Worm (Caenorhabditis elegans): ENCODE measurements around the gene Y51H4A.941.
"Not testable (repeated sequence)": the region's sequence is repeated elsewhere in the genome, so short reads cannot be mapped to it uniquely, and the experiment has no call there.

Y51H4A.941 gene

DNA sequence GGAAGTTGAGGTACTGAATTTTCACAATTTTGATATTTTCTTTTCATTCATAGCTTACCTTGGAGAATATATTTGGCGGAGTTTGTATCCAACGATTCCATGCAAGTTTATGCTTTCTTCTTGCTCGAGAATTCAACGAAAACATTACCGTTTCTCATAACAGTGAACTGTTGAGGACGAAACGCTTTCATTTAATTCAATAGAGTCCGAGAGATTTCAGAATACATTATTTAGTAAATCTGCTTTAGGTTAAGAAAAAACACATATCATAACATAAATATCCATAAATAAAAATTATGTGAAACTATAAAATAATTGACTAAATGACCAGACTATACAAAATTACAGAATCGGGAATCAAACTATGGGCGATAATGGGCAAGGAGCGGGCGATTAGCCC, at the start of gene Y51H4A.941:
TSS of gene Y51H4A.941 (minus strand) at position 101 of the 400 bp plus-strand sequence.
- TF ChIP-seq unc-62 (GFP tag; optimal IDR thresholded peaks at IDR 0.05): no peak

DNA sequence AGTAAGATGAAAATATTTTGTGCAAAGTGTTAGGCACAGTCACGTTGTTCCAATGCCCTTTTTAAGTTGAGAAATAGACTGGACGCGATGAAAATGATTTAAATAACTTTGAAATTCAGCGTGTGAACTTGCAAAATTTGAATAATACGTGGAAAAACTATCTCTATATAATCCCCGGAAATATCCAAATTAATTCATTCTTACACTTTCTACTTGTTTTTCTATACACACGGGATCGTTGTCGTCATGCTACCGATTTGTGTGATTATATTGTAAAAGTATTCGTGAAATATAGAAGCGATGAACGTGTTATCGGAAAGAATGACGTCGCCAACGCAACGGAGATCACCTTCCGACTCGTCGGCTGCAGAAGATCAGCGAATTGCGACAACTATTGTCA, 49.1 kb upstream of the Y51H4A.941 start, which contains the start of gene Y43D4A.1:
TSS of gene Y43D4A.1 (plus strand) at position 301 of the 400 bp plus-strand sequence.
- no peak for TF ChIP-seq unc-62 (GFP tag; optimal IDR thresholded peaks at IDR 0.05)

DNA sequence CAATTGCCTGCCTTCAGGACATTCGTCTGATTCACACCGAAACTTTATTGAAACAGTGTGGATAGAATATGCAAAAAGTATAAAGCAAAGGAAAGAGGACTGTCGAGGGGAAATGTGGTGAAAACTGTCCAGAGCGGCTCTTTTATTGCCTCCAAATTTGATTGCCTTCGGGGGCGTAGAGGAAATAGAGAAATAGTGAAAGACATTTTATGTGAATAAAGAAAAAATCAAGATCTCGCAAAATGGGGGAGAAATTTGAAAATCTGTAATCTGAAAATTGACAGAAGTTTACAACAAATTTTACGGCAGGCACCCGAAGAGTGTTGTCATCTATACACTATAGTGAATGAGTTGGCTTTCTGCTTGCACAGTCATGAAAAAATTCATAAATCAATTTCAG, 46.3 kb upstream of the Y51H4A.941 start, which contains the start of gene Y51H4A.24:
TSS of gene Y51H4A.24 (minus strand) at position 101 of the 400 bp plus-strand sequence.
- TF ChIP-seq unc-62 (GFP tag; optimal IDR thresholded peaks at IDR 0.05): no peak

DNA sequence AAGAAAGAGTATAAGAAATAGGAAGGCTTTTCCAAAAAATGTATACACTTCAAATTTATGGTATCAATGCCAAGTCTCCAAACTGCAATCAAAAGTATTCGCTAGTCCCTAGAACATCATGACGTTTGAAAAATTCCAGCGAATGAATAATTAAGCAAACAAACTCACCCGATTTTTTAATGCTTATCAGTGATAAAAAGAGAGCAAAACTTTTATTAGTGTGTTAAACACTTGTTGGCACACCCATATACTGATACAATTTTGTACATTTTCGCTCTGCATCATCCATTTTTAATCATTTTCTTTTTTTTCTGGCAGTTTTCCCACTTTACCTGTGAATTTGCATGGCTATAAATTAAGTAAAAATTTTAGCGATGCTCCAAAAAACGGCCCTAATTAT, 41.5 kb upstream of the Y51H4A.941 start, which contains the start of gene Y51H4A.25:
TSS of gene Y51H4A.25 (plus strand) at position 373 of the 400 bp plus-strand sequence.
- TF ChIP-seq unc-62 (GFP tag; optimal IDR thresholded peaks at IDR 0.05): no peak

DNA sequence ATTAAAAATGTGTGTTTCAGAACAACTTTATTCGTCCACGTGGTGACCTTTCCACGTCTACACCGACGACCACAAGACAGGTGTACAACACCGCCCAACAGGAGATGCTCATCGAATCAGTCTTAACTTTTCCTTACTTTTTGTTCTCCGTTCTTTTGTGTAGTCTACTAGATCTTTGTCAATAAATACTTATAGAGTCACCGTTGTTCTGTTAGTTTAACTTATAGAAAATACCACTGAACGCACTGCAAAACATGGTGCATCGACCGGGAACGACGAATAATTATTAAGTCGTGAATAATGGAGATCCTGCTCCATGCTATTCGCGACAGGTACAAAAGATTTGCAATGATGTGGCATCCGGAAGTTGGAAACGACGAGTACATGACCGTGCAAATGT, 28.1 kb upstream of the Y51H4A.941 start, which contains the start of gene Y51H4A.23:
TSS of gene Y51H4A.23 (plus strand) at position 301 of the 400 bp plus-strand sequence.
- not testable (repeated sequence) for TF ChIP-seq unc-62 (GFP tag; optimal IDR thresholded peaks at IDR 0.05)

DNA sequence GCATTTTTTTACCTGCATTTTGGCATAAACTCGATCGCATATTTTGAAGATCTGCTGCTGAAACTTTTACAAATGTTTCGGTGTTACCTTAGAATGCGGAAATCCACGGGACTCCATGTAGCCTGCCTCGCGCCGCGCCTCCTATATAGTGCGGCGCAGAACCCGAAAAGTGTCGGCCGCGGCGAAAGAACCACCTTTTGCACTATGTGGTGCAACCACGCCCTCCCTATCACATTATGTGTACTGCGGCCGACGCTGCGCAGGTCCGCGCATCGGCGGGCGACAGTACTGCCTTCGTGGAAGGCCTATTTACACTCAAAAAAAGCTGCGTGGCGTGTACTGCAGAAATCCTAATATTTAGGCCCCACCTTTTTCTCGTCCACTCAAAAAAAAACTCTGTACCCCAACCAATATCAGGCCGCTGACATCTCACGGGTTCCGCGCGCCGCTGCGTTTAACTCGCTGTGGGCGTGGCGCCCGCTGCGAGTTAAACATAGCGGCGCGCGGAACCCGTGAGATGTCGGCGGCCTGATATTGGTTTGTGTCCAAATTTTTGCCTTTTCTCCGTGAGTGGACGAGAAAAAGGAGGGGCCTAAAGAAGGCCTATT, 27.6 kb upstream of the Y51H4A.941 start:
- TF ChIP-seq unc-62 (GFP tag; optimal IDR thresholded peaks at IDR 0.05): no peak

DNA sequence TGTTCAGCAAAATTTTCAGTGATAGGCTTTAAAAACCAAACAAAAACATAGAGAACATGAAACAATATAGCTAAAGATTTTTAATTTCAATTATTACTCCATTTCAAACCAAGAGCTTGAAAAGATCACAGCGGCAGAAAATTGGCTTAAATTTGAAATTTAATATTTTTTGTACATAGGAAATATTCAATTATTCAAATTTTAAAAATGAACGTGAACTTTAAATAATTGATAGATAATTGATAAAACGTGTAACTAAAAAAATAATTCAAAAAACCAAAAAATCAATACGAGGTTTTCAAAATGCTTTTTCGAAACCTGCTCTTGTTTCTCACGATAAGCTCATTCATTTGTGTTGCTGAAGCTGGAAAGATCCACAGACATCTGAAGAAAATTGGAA, 25.9 kb upstream of the Y51H4A.941 start, which contains the start of gene Y51H4A.22:
TSS of gene Y51H4A.22 (plus strand) at position 301 of the 400 bp plus-strand sequence.
- TF ChIP-seq unc-62 (GFP tag; optimal IDR thresholded peaks at IDR 0.05): no peak

DNA sequence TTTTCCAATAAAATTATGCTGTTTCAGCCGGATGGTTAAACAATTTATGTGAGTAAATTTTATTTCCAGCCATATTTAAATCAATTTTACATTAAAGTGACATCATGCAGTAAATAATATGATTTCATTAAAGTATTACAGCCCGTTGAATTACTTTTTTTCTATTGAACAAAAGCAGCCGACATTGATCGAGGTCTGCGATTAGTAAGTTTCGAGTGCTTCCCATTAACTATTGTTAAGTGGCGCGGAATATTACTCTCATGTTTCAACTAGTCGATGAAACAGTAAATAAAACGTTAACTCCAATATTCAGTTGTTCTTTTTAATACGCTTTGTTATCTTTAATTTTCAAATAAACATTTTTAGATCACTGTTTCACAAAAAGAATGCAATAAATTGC, 24.2 kb upstream of the Y51H4A.941 start:
- TF ChIP-seq unc-62 (GFP tag; optimal IDR thresholded peaks at IDR 0.05): no peak

DNA sequence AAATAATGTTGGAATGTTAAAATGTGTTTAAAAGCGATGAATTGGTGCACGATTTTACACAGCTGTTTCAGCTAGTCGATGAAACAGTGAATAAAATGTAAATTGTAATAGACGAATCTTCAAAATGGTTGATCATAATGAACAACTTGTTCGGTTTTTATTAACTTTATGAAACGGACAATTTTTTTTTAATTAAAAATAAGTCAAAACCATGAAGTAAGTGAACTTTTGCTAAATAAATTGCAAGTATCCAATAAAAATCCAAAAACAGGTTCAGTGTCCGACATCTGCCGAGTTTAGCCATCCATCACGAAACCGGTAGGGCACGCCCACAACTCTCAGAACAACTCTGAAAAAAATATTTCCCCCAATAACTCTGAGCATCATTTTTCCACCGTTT, 15.8 kb upstream of the Y51H4A.941 start:
- TF ChIP-seq unc-62 (GFP tag; optimal IDR thresholded peaks at IDR 0.05): no peak

DNA sequence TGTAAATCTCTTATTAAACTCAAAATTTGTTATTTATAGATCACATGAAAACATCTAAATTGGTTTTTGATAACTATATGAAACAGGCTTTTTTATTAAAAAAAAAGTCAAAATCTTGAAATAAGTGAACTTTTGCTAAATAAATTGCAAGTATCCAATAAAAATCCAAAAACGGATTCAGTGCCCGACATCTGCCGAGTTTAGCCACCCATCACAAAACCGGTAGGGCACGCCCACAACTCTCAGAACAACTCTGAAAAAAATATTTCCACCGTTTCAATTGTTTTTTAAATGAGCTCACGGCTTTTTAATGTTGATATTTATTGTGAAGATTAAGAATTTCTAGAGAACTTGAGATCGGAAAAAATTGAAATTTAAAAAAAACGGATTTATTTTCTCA, 15.2 kb upstream of the Y51H4A.941 start:
- no peak for TF ChIP-seq unc-62 (GFP tag; optimal IDR thresholded peaks at IDR 0.05)

DNA sequence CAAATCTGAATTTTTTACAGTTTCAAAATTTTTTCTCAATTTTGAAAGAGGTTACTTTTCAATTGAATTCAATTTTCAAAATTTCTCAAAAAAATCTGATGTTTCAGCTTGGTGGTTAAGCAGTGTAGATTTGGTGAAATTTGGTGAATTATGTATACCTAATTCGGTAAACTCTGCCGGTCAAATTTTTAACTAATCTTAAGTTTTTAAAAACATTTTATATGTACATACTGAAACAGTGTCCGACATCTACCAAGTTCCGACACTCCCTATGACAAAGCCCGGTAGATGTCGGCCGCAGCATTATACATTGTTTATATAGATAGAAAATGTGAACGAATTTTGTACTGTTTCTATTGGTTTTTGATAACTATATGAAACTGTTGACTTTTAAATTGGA, 12.5 kb upstream of the Y51H4A.941 start:
- TF ChIP-seq unc-62 (GFP tag; optimal IDR thresholded peaks at IDR 0.05): no peak

DNA sequence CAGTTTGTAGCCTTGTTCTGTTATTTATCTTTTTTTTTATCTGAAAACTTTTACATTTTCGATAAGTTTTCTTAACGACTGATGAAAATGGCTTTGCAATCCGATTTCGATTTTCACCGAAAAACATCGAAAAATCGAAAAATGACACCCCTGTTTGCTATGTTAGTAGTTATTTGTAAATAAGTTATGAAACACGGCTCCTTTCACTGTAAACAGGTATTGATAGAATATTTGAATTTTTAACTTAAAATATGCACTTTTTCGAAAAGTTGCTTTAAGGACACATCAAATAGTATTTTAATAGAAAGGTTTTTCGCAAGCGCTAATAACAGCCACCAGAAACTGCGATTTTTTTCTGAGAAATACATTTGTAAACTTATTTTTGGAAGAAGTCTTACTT, 2.0 kb upstream of the Y51H4A.941 start:
- no peak for TF ChIP-seq unc-62 (GFP tag; optimal IDR thresholded peaks at IDR 0.05)

DNA sequence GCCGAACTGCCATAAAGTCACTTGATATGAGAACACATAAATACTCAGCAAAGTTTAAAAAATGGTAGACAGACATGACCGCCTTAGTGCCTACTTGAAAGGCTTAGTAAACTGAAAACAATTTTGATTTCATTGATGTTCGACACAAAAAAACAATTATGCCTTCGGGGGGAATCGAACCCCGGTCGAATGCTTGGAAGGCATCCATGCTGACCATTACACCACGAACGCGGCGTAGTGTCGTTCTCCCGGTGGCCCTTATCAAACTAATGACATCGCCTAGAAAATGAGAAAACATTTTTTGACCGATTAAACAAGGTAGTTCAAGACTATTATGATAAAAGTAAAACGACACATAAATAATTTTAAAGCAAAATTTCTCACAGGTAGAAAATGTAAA, 10.2 kb downstream of the Y51H4A.941 start:
- no peak for TF ChIP-seq unc-62 (GFP tag; optimal IDR thresholded peaks at IDR 0.05)

DNA sequence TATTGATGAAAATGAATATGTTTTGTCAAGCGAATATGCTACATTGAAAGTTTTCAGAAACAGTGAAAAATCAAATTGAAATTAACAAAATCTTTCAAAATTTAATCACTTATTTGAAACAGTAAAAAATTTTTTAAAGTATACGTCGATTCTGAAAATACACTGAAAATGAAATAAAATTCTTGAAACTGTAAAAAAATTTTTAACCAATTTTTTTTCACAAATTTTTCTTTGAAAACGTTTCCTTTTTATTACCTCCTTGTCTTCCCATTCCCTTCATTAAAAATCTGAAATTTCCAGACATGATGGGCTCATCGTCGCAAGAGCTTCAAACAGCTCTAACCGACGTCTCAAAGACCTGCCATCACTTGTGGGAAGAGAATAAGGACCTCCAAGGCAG, 30.4 kb downstream of the Y51H4A.941 start, which contains the start of gene sta-1:
TSS of gene sta-1 (plus strand) at position 301 of the 400 bp plus-strand sequence.
- TF ChIP-seq unc-62 (GFP tag; optimal IDR thresholded peaks at IDR 0.05): not testable (repeated sequence)

DNA sequence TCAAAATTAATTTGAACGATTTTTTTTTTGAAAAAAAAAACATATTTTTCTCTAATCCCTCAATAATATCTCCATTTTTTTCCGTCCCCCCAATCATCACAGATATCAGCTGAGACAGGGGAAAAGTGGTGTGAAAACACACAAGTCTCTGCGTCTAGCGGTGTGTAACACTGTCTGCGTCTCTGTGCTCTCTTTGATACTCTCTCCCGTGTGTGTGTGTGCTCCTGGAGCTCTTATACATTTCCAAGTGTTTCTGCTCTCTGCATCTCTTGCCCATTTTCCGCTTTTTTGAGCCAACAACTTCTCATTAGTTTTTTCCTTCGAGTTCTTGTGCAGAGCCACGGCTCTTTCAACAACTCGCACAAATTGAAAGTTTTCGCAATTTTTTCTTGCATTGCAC, 30.9 kb downstream of the Y51H4A.941 start:
- no peak for TF ChIP-seq unc-62 (GFP tag; optimal IDR thresholded peaks at IDR 0.05)

DNA sequence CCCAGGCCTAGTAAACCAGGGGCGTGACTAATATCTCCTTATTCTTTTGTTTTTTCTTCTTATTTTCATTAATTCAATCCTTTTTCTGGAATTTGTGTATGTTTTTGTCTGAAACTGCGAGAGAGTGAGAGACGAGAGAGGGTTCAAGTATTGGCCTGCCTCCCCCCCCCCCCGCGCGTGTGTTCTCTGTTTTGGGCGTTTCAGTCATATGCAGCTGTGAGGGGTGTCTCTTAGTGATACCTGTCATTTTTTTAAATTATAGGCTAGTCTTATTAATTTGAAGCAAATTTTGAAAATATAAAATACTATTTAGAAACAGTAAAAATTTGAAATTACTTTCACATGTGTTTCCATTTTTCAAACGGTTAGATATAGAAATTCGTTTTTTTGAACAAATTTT, 35.0 kb downstream of the Y51H4A.941 start:
- no peak for TF ChIP-seq unc-62 (GFP tag; optimal IDR thresholded peaks at IDR 0.05)

DNA sequence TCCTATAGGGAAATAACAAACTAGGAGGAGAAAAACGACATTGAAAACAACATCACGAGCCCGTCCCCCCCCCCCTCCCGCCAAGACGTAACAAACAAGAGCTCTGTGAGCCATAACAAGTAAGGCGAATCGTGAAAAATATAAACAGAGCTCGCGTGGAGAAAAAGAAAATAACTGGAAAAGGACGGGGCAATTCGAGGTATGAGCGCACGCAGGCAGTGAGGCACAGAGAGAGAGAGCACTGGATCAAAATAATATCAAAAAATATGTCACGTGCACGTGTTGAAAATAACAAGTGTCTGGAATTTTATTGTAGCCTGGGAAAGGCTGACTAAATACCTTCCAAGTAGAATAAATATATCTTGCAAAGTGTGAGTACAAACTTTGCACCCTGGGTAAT, 35.7 kb downstream of the Y51H4A.941 start:
- no peak for TF ChIP-seq unc-62 (GFP tag; optimal IDR thresholded peaks at IDR 0.05)

Measured in whole organism, dauer.